Worm (Caenorhabditis elegans) whole organism, L4 larva: Measurements from ENCODE around the gene C14C10.10.
A peak's percentile ranks its signal among the peaks of the same experiment; 100 is the strongest.

Source experiments
- D1046.2 ChIP-seq: fragments of 200-800 bp; sonication (Bioruptor generic); IDR thresholded peaks from 2 replicates; pipeline ENCODE4 v1.3.6; 2022; ENCODE audit warnings: missing genetic modification characterization, missing compliant biosample characterization
- T20F7.1 ChIP-seq: fragments of 200-800 bp; sonication (Bioruptor generic); optimal IDR thresholded peaks from 2 replicates; lab custom pipeline; 2018; ENCODE audit warnings: mild to moderate bottlenecking, missing genetic modification characterization, missing compliant biosample characterization
- T26A8.4 ChIP-seq: fragments of 200-800 bp; sonication (Bioruptor generic); IDR thresholded peaks from 2 replicates; pipeline ENCODE4 v1.3.6; 2022; ENCODE audit warnings: missing genetic modification characterization, missing compliant biosample characterization
- Y48G9A.11 ChIP-seq: fragments of 200-800 bp; sonication (Bioruptor generic); IDR thresholded peaks from 2 replicates; pipeline ENCODE4 v1.3.6; 2022; ENCODE audit warnings: missing genetic modification reagents, missing genetic modification characterization, missing compliant biosample characterization
- ZK337.2 ChIP-seq: fragments of 200-800 bp; sonication (Bioruptor generic); IDR thresholded peaks from 2 replicates; pipeline ENCODE4 v1.3.6; 2022; ENCODE audit warnings: missing genetic modification reagents, missing genetic modification characterization, missing compliant biosample characterization
- ZK546.5 ChIP-seq, 2 experiments: sonication (generic microtip); optimal IDR thresholded peaks; 2 replicates each; lab custom pipeline; 2017; ENCODE audit warnings: missing biosample characterization in 2 of 2, missing genetic modification characterization in 2 of 2
- aha-1 ChIP-seq: fragments of 150-350 bp; peaks from one replicate; lab custom pipeline; 2014; ENCODE audit warnings: missing biosample characterization, missing genetic modification characterization
- ama-1 ChIP-seq: fragments of 150-350 bp; optimal IDR thresholded peaks from 2 replicates; lab custom pipeline; 2014; ENCODE audit warnings: inconsistent platforms, mixed read lengths
- arid-1 ChIP-seq: fragments of 200-800 bp; sonication (Bioruptor generic); conservative IDR thresholded peaks from 2 replicates; pipeline ENCODE4 v1.3.6; 2022; ENCODE audit warnings: missing genetic modification reagents, missing genetic modification characterization, missing compliant biosample characterization
- attf-4 ChIP-seq: sonication (generic microtip); optimal IDR thresholded peaks from 3 replicates; lab custom pipeline; 2017; ENCODE audit warnings: missing biosample characterization, missing genetic modification characterization
- ceh-32 ChIP-seq: sonication (generic microtip); optimal IDR thresholded peaks from 2 replicates; lab custom pipeline; 2016; ENCODE audit warnings: mild to moderate bottlenecking, missing genetic modification characterization, missing compliant biosample characterization; ENCODE audit not compliant: poor library complexity
- ces-1 ChIP-seq: fragments of 150-350 bp; sonication (generic microtip); optimal IDR thresholded peaks from 4 replicates; lab custom pipeline; 2014; ENCODE audit warnings: missing biosample characterization, missing genetic modification reagents, missing genetic modification characterization
- cey-2 ChIP-seq: sonication (generic microtip); optimal IDR thresholded peaks from 3 replicates; lab custom pipeline; 2017; ENCODE audit warnings: missing genetic modification characterization, mild to moderate bottlenecking, missing compliant biosample characterization, antibody characterized with exemption, borderline replicate concordance; ENCODE audit not compliant: insufficient read depth
- ctbp-1 ChIP-seq: fragments of 200-800 bp; sonication (Bioruptor generic); IDR thresholded peaks from 2 replicates; pipeline ENCODE4 v1.3.6; 2022; ENCODE audit warnings: missing genetic modification reagents, missing genetic modification characterization, missing compliant biosample characterization
- daf-12 ChIP-seq: fragments of 150-350 bp; optimal IDR thresholded peaks from 2 replicates; lab custom pipeline; 2014; ENCODE audit warnings: missing biosample characterization, missing genetic modification reagents, missing genetic modification characterization
- daf-8 ChIP-seq: fragments of 200-800 bp; sonication (Bioruptor generic); IDR thresholded peaks from 2 replicates; pipeline ENCODE4 v1.3.6; 2022; ENCODE audit warnings: missing genetic modification characterization, missing compliant biosample characterization
- dmd-8 ChIP-seq: fragments of 200-800 bp; sonication (Bioruptor generic); IDR thresholded peaks from 2 replicates; pipeline ENCODE4 v1.3.6; 2022; ENCODE audit warnings: missing genetic modification characterization, missing compliant biosample characterization
- egl-43 ChIP-seq: fragments of 200-800 bp; sonication (Bioruptor generic); IDR thresholded peaks from 2 replicates; pipeline ENCODE4 v1.3.6; 2022; ENCODE audit warnings: missing genetic modification reagents, missing genetic modification characterization, missing compliant biosample characterization
- fos-1 ChIP-seq: fragments of 150-350 bp; optimal IDR thresholded peaks from 2 replicates; lab custom pipeline; 2014; ENCODE audit warnings: missing biosample characterization, missing genetic modification characterization
- gei-8 ChIP-seq: fragments of 200-800 bp; sonication (Bioruptor generic); optimal IDR thresholded peaks from 2 replicates; lab custom pipeline; 2018; ENCODE audit warnings: mild to moderate bottlenecking, missing genetic modification characterization, missing compliant biosample characterization
- hlh-11 ChIP-seq: fragments of 200-800 bp; sonication (Bioruptor generic); optimal IDR thresholded peaks from 2 replicates; lab custom pipeline; 2018; ENCODE audit warnings: mild to moderate bottlenecking, missing genetic modification characterization, missing compliant biosample characterization
- hmg-1.1 ChIP-seq: fragments of 200-800 bp; sonication (Bioruptor generic); IDR thresholded peaks from 2 replicates; pipeline ENCODE4 v1.3.6; 2022; ENCODE audit warnings: missing genetic modification reagents, missing genetic modification characterization, missing compliant biosample characterization
- lin-29 ChIP-seq: fragments of 200-800 bp; sonication (Bioruptor generic); IDR thresholded peaks from 2 replicates; pipeline ENCODE4 v1.3.6; 2022; ENCODE audit warnings: missing genetic modification reagents, missing genetic modification characterization, missing compliant biosample characterization
- lin-38 ChIP-seq: fragments of 200-800 bp; sonication (Bioruptor generic); IDR thresholded peaks from 2 replicates; pipeline ENCODE4 v1.3.6; 2022; ENCODE audit warnings: missing genetic modification reagents, missing genetic modification characterization, missing compliant biosample characterization
- lin-39 ChIP-seq: fragments of 150-350 bp; optimal IDR thresholded peaks from 2 replicates; lab custom pipeline; 2014; ENCODE audit warnings: missing biosample characterization, missing genetic modification reagents, missing genetic modification characterization
- lir-3 ChIP-seq: sonication (generic microtip); optimal IDR thresholded peaks from 2 replicates; lab custom pipeline; 2016; ENCODE audit warnings: mild to moderate bottlenecking, missing genetic modification characterization, missing compliant biosample characterization
- lsy-2 ChIP-seq, 2 experiments: fragments of 150-350 bp in 1 of 2; sonication (generic microtip) in 1 of 2; optimal IDR thresholded peaks; 2 replicates each; lab custom pipeline; 2014 to 2017; ENCODE audit warnings: missing biosample characterization in 2 of 2, missing genetic modification characterization in 2 of 2
- madf-5 ChIP-seq, 2 experiments: fragments of 200-800 bp; sonication (Bioruptor generic); IDR thresholded peaks; 2 replicates each; pipeline ENCODE4 v1.3.6; 2022; ENCODE audit warnings: missing compliant biosample characterization in 2 of 2, missing genetic modification characterization in 2 of 2
- mdt-29 ChIP-seq: fragments of 200-800 bp; sonication (Bioruptor generic); IDR thresholded peaks from 2 replicates; pipeline ENCODE4 v1.3.6; 2022; ENCODE audit warnings: missing genetic modification reagents, missing genetic modification characterization, missing compliant biosample characterization
- mep-1 ChIP-seq: fragments of 150-350 bp; sonication (generic microtip); optimal IDR thresholded peaks from 3 replicates; lab custom pipeline; 2014; ENCODE audit warnings: missing biosample characterization, missing genetic modification characterization
- mxl-3 ChIP-seq: fragments of 200-800 bp; sonication (Bioruptor generic); optimal IDR thresholded peaks from 2 replicates; lab custom pipeline; 2018; ENCODE audit warnings: mild to moderate bottlenecking, missing genetic modification characterization, missing compliant biosample characterization
- nhr-11 ChIP-seq: fragments of 150-350 bp; optimal IDR thresholded peaks from 2 replicates; lab custom pipeline; 2014; ENCODE audit warnings: missing biosample characterization, missing genetic modification characterization
- nhr-111 ChIP-seq: fragments of 200-800 bp; sonication (Bioruptor generic); optimal IDR thresholded peaks from 2 replicates; lab custom pipeline; 2018; ENCODE audit warnings: mild to moderate bottlenecking, missing genetic modification characterization, missing compliant biosample characterization
- nhr-237 ChIP-seq: sonication (generic microtip); optimal IDR thresholded peaks from 2 replicates; lab custom pipeline; 2017; ENCODE audit warnings: missing biosample characterization, missing genetic modification characterization
- nhr-28 ChIP-seq: fragments of 150-350 bp; optimal IDR thresholded peaks from 2 replicates; lab custom pipeline; 2014; ENCODE audit warnings: missing biosample characterization, missing genetic modification characterization
- nhr-41 ChIP-seq: fragments of 200-800 bp; sonication (Bioruptor generic); IDR thresholded peaks from 2 replicates; pipeline ENCODE4 v1.3.6; 2022; ENCODE audit warnings: missing genetic modification reagents, missing genetic modification characterization, missing compliant biosample characterization
- nhr-48 ChIP-seq: sonication (generic microtip); optimal IDR thresholded peaks from 2 replicates; lab custom pipeline; 2016; ENCODE audit warnings: mild to moderate bottlenecking, missing genetic modification characterization, missing compliant biosample characterization
- nhr-6 ChIP-seq: fragments of 150-350 bp; optimal IDR thresholded peaks from 2 replicates; lab custom pipeline; 2014; ENCODE audit warnings: missing biosample characterization, missing genetic modification characterization
- nhr-77 ChIP-seq: fragments of 150-350 bp; optimal IDR thresholded peaks from 2 replicates; lab custom pipeline; 2014; ENCODE audit warnings: missing biosample characterization, missing genetic modification characterization
- pha-4 ChIP-seq, 2 experiments: fragments of 150-350 bp in 1 of 2; fragments of 200-800 bp in 1 of 2; sonication (Bioruptor generic) in 1 of 2; IDR thresholded peaks in 1 of 2; optimal IDR thresholded peaks in 1 of 2; 2 replicates each; pipeline versions ENCODE4 v1.3.6 to Lab custom; 2014 to 2022; ENCODE audit warnings: missing genetic modification characterization in 2 of 2, missing genetic modification reagents in 2 of 2, missing biosample characterization in 1 of 2, missing compliant biosample characterization in 1 of 2
- sdz-12 ChIP-seq: fragments of 200-800 bp; sonication (Bioruptor generic); optimal IDR thresholded peaks from 2 replicates; lab custom pipeline; 2018; ENCODE audit warnings: mild to moderate bottlenecking, missing genetic modification characterization, missing compliant biosample characterization
- snpc-4 ChIP-seq: fragments of 150-350 bp; optimal IDR thresholded peaks from 2 replicates; lab custom pipeline; 2014; ENCODE audit warnings: missing biosample characterization, missing genetic modification characterization
- spr-1 ChIP-seq: sonication (generic microtip); optimal IDR thresholded peaks from 2 replicates; lab custom pipeline; 2016; ENCODE audit warnings: mild to moderate bottlenecking, missing genetic modification characterization, missing compliant biosample characterization
- unc-130 ChIP-seq: sonication (generic microtip); optimal IDR thresholded peaks from 2 replicates; lab custom pipeline; 2016; ENCODE audit warnings: missing genetic modification reagents, missing genetic modification characterization, missing compliant biosample characterization
- unc-62 ChIP-seq, 3 experiments: fragments of 150-350 bp in 1 of 3; sonication (generic microtip); optimal IDR thresholded peaks in 2 of 3; peaks in 1 of 3; 1 replicate in 1 of 3; 2 replicates in 2 of 3; lab custom pipeline; 2014 to 2017; ENCODE audit warnings: missing biosample characterization in 3 of 3, missing genetic modification characterization in 3 of 3, missing genetic modification reagents in 3 of 3, missing genotype in 1 of 3
- vab-7 ChIP-seq: fragments of 200-800 bp; sonication (Bioruptor generic); IDR thresholded peaks from 2 replicates; pipeline ENCODE4 v1.3.6; 2022; ENCODE audit warnings: missing genetic modification reagents, missing genetic modification characterization, missing compliant biosample characterization
- zfp-2 ChIP-seq: sonication (generic microtip); optimal IDR thresholded peaks from 2 replicates; lab custom pipeline; 2016; ENCODE audit warnings: mild to moderate bottlenecking, missing genetic modification characterization, missing compliant biosample characterization
- zfp-3 ChIP-seq: fragments of 200-800 bp; sonication (Bioruptor generic); conservative IDR thresholded peaks from 2 replicates; pipeline ENCODE4 v1.3.6; 2022; ENCODE audit warnings: missing genetic modification reagents, missing genetic modification characterization, missing compliant biosample characterization

Gene C14C10.10

DNA sequence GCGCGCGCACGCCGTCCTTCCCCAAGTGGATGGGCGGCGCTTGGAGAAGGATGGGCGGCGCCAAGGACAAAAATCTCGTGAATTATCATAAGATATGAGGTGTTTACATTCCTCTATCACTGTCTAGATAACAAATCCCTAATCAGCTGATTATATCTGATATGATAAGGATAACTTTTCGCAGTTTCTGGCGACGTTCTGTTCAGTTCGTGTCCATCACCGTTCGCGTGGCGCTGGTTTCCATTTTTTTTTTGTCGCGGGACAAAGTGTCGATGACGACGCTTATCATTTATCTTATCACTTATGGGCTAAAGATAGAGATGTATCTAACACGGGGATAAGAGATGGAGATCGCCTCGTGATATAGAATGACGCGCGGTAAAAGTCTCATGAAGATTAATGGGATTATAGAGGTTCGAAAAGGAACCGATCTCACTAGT is 45.6 kb downstream of the C14C10.10 start (continued):
- TF ChIP-seq lin-29 (GFP tag; lab: Robert Waterston, UW) (0 out of 2 replicates have a peak, but pooled peaks have one; percentile 17), gei-8 (GFP tag; lab: Kevin White, UChicago) (peak; percentile 12), cey-2 (peak; percentile 15), nhr-48 (tag; lab: Kevin White, UChicago) (peak; percentile 95), unc-62 (GFP tag; optimal IDR thresholded peaks at IDR 0.05 in 1 of 2; lab: Kevin White, UChicago) (peak in 1 of 2 experiments; percentile 93), unc-62 (tag; optimal IDR thresholded peaks at IDR 0.05; lab: Kevin White, UChicago) (no peak), ctbp-1 (GFP tag; lab: Robert Waterston, UW) (peak; percentile 32; the same call in 1 of the 2 replicates), hlh-11 (tag; lab: Kevin White, UChicago) (peak; percentile 91), nhr-28 (tag; lab: Kevin White, UChicago) (peak; percentile 76), arid-1 (GFP tag; lab: Robert Waterston, UW) (no peak)

DNA sequence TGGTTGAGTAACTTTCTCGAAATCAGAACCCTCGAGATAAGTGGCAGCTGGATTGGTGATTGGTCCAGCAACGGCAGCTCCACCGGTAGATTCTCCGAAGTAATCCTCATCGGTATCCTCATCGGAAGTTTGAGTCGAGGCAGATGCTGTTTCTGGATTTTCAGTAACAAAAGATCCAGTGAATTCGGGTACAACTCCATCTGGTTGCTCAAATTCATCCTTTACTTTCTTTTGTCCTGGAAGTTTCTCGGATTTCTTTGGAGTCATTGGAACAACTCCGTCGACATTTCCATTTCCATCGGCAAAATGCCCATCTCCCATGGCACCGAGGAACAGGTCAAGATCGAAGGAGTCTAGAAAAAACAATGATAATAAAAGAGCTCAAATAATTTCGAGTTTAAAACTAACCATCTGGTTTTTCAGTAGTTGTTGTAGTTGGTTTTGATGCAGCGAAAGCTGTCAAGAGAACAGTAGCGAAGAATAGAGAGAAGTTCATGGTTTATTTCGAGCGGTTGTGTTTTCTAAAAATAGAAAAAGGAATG is 46.2 kb downstream of the C14C10.10 start, which contains the start of gene F45D3.4:
TSS of gene F45D3.4 (minus strand) at position 521 of the 542 bp plus-strand sequence.
- TF ChIP-seq nhr-6 (tag; lab: Kevin White, UChicago) (no peak), unc-130 (GFP tag; lab: Kevin White, UChicago) (no peak), pha-4 (GFP tag; IDR thresholded peaks at IDR 0.05; lab: Robert Waterston, UW) (no peak), pha-4 (tag; optimal IDR thresholded peaks at IDR 0.05; lab: Kevin White, UChicago) (no peak), ZK337.2 (GFP tag; lab: Robert Waterston, UW) (no peak), ZK546.5 (tag; optimal IDR thresholded peaks at IDR 0.05; lab: Kevin White, UChicago) (no peak), nhr-41 (GFP tag; lab: Robert Waterston, UW) (no peak), mdt-29 (GFP tag; lab: Robert Waterston, UW) (no peak), aha-1 (tag; lab: Kevin White, UChicago) (peak; percentile 98), zfp-2 (tag; lab: Kevin White, UChicago) (no peak), nhr-77 (tag; lab: Kevin White, UChicago) (no peak), T20F7.1 (GFP tag; lab: Kevin White, UChicago) (no peak), lsy-2 (tag; optimal IDR thresholded peaks at IDR 0.05; lab: Kevin White, UChicago) (no peak), nhr-111 (GFP tag; lab: Kevin White, UChicago) (no peak), mxl-3 (GFP tag; lab: Kevin White, UChicago) (no peak), egl-43 (GFP tag; lab: Robert Waterston, UW) (peak; percentile 55; the same call in 1 of the 2 replicates), fos-1 (tag; lab: Kevin White, UChicago) (no peak), spr-1 (no peak), attf-4 (tag; lab: Kevin White, UChicago) (no peak), madf-5 (GFP tag; IDR thresholded peaks at IDR 0.05; lab: Robert Waterston, UW) (no peak), nhr-237 (tag; lab: Kevin White, UChicago) (no peak), cey-2 (no peak), mep-1 (tag; lab: Kevin White, UChicago) (peak; percentile 6), Y48G9A.11 (GFP tag; lab: Robert Waterston, UW) (0 out of 2 replicates have a peak, but pooled peaks have one; percentile 12), T26A8.4 (GFP tag; lab: Robert Waterston, UW) (peak; percentile 10; the same call in 1 of the 2 replicates), daf-12 (tag; lab: Kevin White, UChicago) (no peak), dmd-8 (GFP tag; lab: Robert Waterston, UW) (no peak), daf-8 (GFP tag; lab: Robert Waterston, UW) (no peak), ceh-32 (tag; lab: Kevin White, UChicago) (no peak), lin-38 (GFP tag; lab: Robert Waterston, UW) (no peak), hmg-1.1 (GFP tag; lab: Robert Waterston, UW) (no peak), snpc-4 (no peak), ces-1 (GFP tag; lab: Kevin White, UChicago) (no peak), nhr-11 (tag; lab: Kevin White, UChicago) (no peak), zfp-3 (no peak), lir-3 (no peak), vab-7 (GFP tag; lab: Robert Waterston, UW) (no peak), lin-39 (no peak), sdz-12 (GFP tag; lab: Kevin White, UChicago) (no peak), D1046.2 (GFP tag; lab: Robert Waterston, UW) (no peak), ama-1 (lab: Kevin White, UChicago) (peak; percentile 87)
